Fruit fly (Drosophila melanogaster) whole organism, wandering third instar larva: ENCODE data around the gene CG42458.

Experiments
- CG9705 ChIP-seq: fragments of 200-800 bp; sonication (Bioruptor generic); optimal IDR thresholded peaks from 2 replicates; lab custom pipeline; 2018; ENCODE audit warnings: missing biosample characterization, mild to moderate bottlenecking, missing genetic modification characterization
- Dfd ChIP-seq: fragments of >200 bp; optimal IDR thresholded peaks from 2 replicates; lab custom pipeline; 2017; ENCODE audit warnings: missing biosample characterization, missing genetic modification characterization
- Hr83 ChIP-seq: fragments of 200-300 bp; sonication (Bioruptor generic); optimal IDR thresholded peaks from 2 replicates; lab custom pipeline; 2016; ENCODE audit warnings: missing biosample characterization, mild to moderate bottlenecking, missing genetic modification characterization, moderate library complexity; ENCODE audit not compliant: poor library complexity, severe bottlenecking
- Jra ChIP-seq: sonication (Bioruptor generic); optimal IDR thresholded peaks from 2 replicates; lab custom pipeline; 2016; ENCODE audit warnings: missing biosample characterization, missing genetic modification characterization
- N ChIP-seq: fragments of >200 bp; optimal IDR thresholded peaks from 2 replicates; lab custom pipeline; 2018; ENCODE audit warnings: missing biosample characterization, missing external identifiers, missing genetic modification characterization
- brk ChIP-seq: fragments of 200-800 bp; sonication (Bioruptor generic); optimal IDR thresholded peaks from 2 replicates; lab custom pipeline; 2016; ENCODE audit warnings: missing biosample characterization, mild to moderate bottlenecking, missing genetic modification characterization
- dl ChIP-seq, 2 experiments: fragments of 175-275, 200-275 bp in 1 of 2; fragments of 200-275 bp in 1 of 2; sonication (Bioruptor generic); optimal IDR thresholded peaks; lab custom pipeline; 2018; ENCODE audit warnings: mild to moderate bottlenecking in 2 of 2, missing biosample characterization in 2 of 2, missing genetic modification characterization in 2 of 2, moderate library complexity in 2 of 2; ENCODE audit not compliant: partially characterized antibody in 2 of 2, insufficient read depth in 1 of 2
- fru ChIP-seq: fragments of 200-800 bp; sonication (Bioruptor generic); optimal IDR thresholded peaks from 3 replicates; lab custom pipeline; 2016; ENCODE audit warnings: missing biosample characterization, mild to moderate bottlenecking, missing genetic modification characterization
- h ChIP-seq: fragments of 200-800 bp; sonication (Bioruptor generic); optimal IDR thresholded peaks from 3 replicates; lab custom pipeline; 2016; ENCODE audit warnings: missing biosample characterization, mild to moderate bottlenecking, missing genetic modification characterization
- lola ChIP-seq: fragments of >200 bp; optimal IDR thresholded peaks from 2 replicates; lab custom pipeline; 2017; ENCODE audit warnings: missing biosample characterization, missing genetic modification characterization
- pan ChIP-seq: fragments of >200 bp; optimal IDR thresholded peaks from 2 replicates; lab custom pipeline; 2017
- rgr ChIP-seq: fragments of 200-800 bp; sonication (Bioruptor generic); optimal IDR thresholded peaks from 3 replicates; lab custom pipeline; 2016; ENCODE audit warnings: missing biosample characterization, mild to moderate bottlenecking, missing genetic modification characterization
- usp ChIP-seq: fragments of >200 bp; optimal IDR thresholded peaks from 2 replicates; lab custom pipeline; 2017; ENCODE audit warnings: missing biosample characterization, missing genetic modification characterization

- TF ChIP-seq CG9705 (GFP tag; lab: Kevin White, UChicago) (no peak), fru (GFP tag; lab: Kevin White, UChicago) (no peak), Hr83 (GFP tag; lab: Kevin White, UChicago) (no peak), brk (GFP tag; lab: Kevin White, UChicago) (no peak), Jra (GFP tag; lab: Kevin White, UChicago) (no peak), rgr (GFP tag; lab: Kevin White, UChicago) (no peak), Dfd (GFP tag; lab: Kevin White, UChicago) (no peak), h (GFP tag; lab: Kevin White, UChicago) (no peak), lola (no peak), dl (GFP tag; optimal IDR thresholded peaks at IDR 0.05; lab: Kevin White, UChicago; ENCODE audit: insufficient read depth in 1 of 2, partially characterized antibody in 2 of 2) (no peak), pan (lab: Kevin White, UChicago) (no peak), usp (GFP tag; lab: Kevin White, UChicago) (no peak), N (GFP tag; lab: Kevin White, UChicago) (no peak)
These were observed 33.2 kb upstream of the CG42458 start, which contains the start of gene CG8563 for dm6 chr3L:7390442-7390841.
